Worm (Caenorhabditis elegans): ENCODE results near the gene K07C11.8.

K07C11.8 gene

DNA sequence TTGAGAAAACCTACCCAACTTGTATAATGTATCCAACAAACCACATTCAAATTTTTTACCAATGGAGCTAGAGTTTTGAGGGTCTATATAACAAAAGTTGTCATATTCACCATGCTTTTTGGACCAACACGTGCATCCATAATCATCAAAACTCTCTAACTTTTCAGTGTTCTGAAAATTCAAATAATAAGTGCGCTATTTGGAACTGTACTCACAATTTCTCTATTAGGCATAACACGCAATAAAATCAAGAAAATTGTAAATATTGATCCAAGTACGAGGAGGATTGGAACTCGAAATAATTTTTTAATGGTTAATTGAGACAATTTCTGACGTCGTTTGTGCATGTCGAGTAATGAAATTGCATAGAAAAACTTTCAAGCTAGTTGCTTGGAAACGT is 22.2 kb upstream of the K07C11.8 start, which contains the start of gene C16D9.3:
C16D9.3 (minus strand) TSS at position 101 of the 400 bp plus-strand sequence.
- no peak for TF ChIP-seq ceh-13 (GFP tag; optimal IDR thresholded peaks at IDR 0.05)
- TF ChIP-seq ceh-36 (tag; optimal IDR thresholded peaks at IDR 0.05) = no peak
- no peak for TF ChIP-seq hmbx-1 (tag; optimal IDR thresholded peaks at IDR 0.05)
- TF ChIP-seq hmg-4 (GFP tag; optimal IDR thresholded peaks at IDR 0.05) = no peak
- TF ChIP-seq ama-1 (optimal IDR thresholded peaks at IDR 0.05) = no peak
- no peak for TF ChIP-seq B0310.2 (tag; optimal IDR thresholded peaks at IDR 0.05)
- no peak for TF ChIP-seq hnd-1 (tag; optimal IDR thresholded peaks at IDR 0.05)
- no peak for TF ChIP-seq ets-7 (tag; optimal IDR thresholded peaks at IDR 0.05)
- TF ChIP-seq tbx-37 (GFP tag; conservative IDR thresholded peaks at IDR 0.05) = no peak
- TF ChIP-seq flt-1 (GFP tag; IDR thresholded peaks at IDR 0.05) = no peak
- no peak for TF ChIP-seq tra-4 (tag; optimal IDR thresholded peaks at IDR 0.05)
- no peak for TF ChIP-seq tbx-11 (GFP tag; IDR thresholded peaks at IDR 0.05)
- TF ChIP-seq pes-1 (GFP tag; IDR thresholded peaks at IDR 0.05) = no peak
- TF ChIP-seq scrt-1 (GFP tag; IDR thresholded peaks at IDR 0.05) = no peak
- no peak for TF ChIP-seq aly-1 (tag; optimal IDR thresholded peaks at IDR 0.05)

DNA sequence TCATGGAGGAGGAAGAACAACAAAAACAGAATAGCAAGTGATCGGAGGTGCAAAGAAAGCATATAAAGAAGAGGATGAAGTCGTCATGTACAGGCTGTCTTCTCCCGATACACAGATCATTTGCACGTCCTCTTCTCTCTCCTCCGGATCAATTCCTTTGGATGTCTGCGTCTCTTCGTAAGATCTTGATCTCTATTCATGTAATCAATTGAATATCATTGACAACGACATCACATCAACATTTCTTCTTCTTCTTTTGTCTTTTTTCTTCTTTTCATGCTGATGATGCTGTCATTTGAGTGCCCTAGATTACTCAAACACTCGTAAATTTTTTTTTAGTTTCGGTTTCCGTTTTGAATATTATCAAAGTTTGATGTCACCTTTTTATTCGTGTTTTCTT is 20.6 kb upstream of the K07C11.8 start, which contains the start of gene rol-3:
rol-3 (minus strand) TSS at position 120 of the 400 bp plus-strand sequence.
- no peak for TF ChIP-seq ama-1 (optimal IDR thresholded peaks at IDR 0.05)
- no peak for TF ChIP-seq B0310.2 (tag; optimal IDR thresholded peaks at IDR 0.05)
- TF ChIP-seq sea-1 (GFP tag; conservative IDR thresholded peaks at IDR 0.05) = no peak
- no peak for TF ChIP-seq tra-4 (tag; optimal IDR thresholded peaks at IDR 0.05)
- TF ChIP-seq flt-1 (GFP tag; IDR thresholded peaks at IDR 0.05) = no peak
- TF ChIP-seq ceh-13 (GFP tag; optimal IDR thresholded peaks at IDR 0.05) = no peak
- no peak for TF ChIP-seq tbx-11 (GFP tag; IDR thresholded peaks at IDR 0.05)
- TF ChIP-seq hmg-4 (GFP tag; optimal IDR thresholded peaks at IDR 0.05) = no peak
- no peak for TF ChIP-seq pes-1 (GFP tag; IDR thresholded peaks at IDR 0.05)
- no peak for TF ChIP-seq F13C5.2 (tag; optimal IDR thresholded peaks at IDR 0.05)
- no peak for TF ChIP-seq tbx-37 (GFP tag; conservative IDR thresholded peaks at IDR 0.05)
- no peak for TF ChIP-seq ets-7 (tag; optimal IDR thresholded peaks at IDR 0.05)
- TF ChIP-seq hmbx-1 (tag; optimal IDR thresholded peaks at IDR 0.05) = no peak

DNA sequence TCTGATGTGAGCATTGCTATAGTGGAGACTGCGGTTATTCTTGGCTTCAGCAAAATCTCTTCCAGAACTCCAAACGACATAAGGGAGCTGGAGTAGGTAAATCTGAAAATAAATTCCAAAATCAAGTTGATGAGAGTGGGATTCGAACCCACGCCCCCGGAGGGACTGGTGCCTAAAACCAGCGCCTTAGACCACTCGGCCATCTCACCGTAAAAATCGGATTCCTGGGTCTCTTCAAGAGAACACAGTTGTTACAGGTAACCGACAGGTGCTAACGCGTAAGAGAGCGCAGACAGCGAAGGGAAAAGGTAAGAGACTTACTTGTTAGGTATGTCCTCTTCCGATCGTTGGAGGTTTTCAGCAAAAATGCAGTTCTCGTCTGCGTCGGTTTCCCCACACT is 17.6 kb upstream of the K07C11.8 start:
- TF ChIP-seq flt-1 (GFP tag; IDR thresholded peaks at IDR 0.05) (no peak), scrt-1 (GFP tag; IDR thresholded peaks at IDR 0.05) (peak; percentile 63; the same call in 1 of the 2 replicates), hmg-4 (GFP tag; optimal IDR thresholded peaks at IDR 0.05) (no peak), pes-1 (GFP tag; IDR thresholded peaks at IDR 0.05) (no peak), F13C5.2 (tag; optimal IDR thresholded peaks at IDR 0.05) (no peak), hmbx-1 (tag; optimal IDR thresholded peaks at IDR 0.05) (no peak), ceh-36 (tag; optimal IDR thresholded peaks at IDR 0.05) (no peak), B0310.2 (tag; optimal IDR thresholded peaks at IDR 0.05) (no peak), hnd-1 (tag; optimal IDR thresholded peaks at IDR 0.05) (peak; percentile 3), ets-7 (tag; optimal IDR thresholded peaks at IDR 0.05) (no peak), sea-1 (GFP tag; conservative IDR thresholded peaks at IDR 0.05) (peak; percentile 68; the same call in 1 of the 2 replicates), ceh-13 (GFP tag; optimal IDR thresholded peaks at IDR 0.05) (peak; percentile 22), tbx-11 (GFP tag; IDR thresholded peaks at IDR 0.05) (0 out of 2 replicates have a peak, but pooled peaks have one; percentile 48), aly-1 (tag; optimal IDR thresholded peaks at IDR 0.05) (peak; percentile 30), tra-4 (tag; optimal IDR thresholded peaks at IDR 0.05) (peak; percentile 27), tbx-37 (GFP tag; conservative IDR thresholded peaks at IDR 0.05) (no peak), ama-1 (optimal IDR thresholded peaks at IDR 0.05) (no peak)

DNA sequence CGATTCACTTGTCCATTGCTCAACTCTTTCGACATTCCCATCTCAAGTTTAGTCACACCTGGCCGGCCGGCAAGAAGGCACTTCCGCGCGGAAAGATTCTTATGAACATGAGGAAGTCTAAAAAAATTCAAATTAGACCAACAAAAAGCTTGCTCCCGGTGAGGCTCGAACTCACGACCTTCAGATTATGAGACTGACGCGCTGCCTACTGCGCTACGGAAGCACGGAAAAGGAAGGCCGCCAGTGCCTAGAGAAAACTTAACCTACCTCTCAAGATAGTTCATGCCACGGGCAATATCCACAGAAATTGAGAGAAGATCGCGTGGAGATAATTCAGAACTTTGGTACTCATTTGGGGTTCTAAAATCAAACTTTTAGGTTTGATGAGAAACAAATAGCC is 12.4 kb upstream of the K07C11.8 start:
- TF ChIP-seq flt-1 (GFP tag; IDR thresholded peaks at IDR 0.05) (0 out of 2 replicates have a peak, but pooled peaks have one; percentile 44), tbx-37 (GFP tag; conservative IDR thresholded peaks at IDR 0.05) (0 out of 2 replicates have a peak, but pooled peaks have one; percentile 22), scrt-1 (GFP tag; IDR thresholded peaks at IDR 0.05) (peak; percentile 60; the same call in 1 of the 2 replicates), sea-1 (GFP tag; conservative IDR thresholded peaks at IDR 0.05) (no peak), aly-1 (tag; optimal IDR thresholded peaks at IDR 0.05) (no peak), pes-1 (GFP tag; IDR thresholded peaks at IDR 0.05) (no peak), ets-7 (tag; optimal IDR thresholded peaks at IDR 0.05) (no peak), ceh-13 (GFP tag; optimal IDR thresholded peaks at IDR 0.05) (no peak), hmg-4 (GFP tag; optimal IDR thresholded peaks at IDR 0.05) (peak; percentile 19)

DNA sequence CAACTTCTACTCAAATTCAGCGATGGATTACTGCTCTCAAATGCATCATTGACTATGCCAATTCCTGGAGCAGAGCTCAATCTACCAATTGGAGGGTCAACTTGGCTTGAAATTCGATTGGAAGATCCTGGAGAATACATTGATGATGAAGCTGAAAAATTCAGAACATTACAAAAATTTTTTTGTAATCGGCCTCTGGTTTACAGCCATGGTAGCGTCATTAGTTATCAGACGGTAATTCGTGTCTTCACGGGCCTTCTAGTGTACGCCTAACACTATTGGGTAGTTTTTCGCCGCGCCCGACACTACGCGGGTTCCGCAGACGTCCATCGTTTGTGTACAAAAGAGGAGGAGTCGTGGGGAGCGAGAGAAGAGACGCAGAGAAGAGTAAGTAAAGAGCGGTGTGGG is 11.0 kb upstream of the K07C11.8 start:
- TF ChIP-seq ceh-13 (GFP tag; optimal IDR thresholded peaks at IDR 0.05) (no peak), B0310.2 (tag; optimal IDR thresholded peaks at IDR 0.05) (no peak), hmg-4 (GFP tag; optimal IDR thresholded peaks at IDR 0.05) (peak; percentile 23), aly-1 (tag; optimal IDR thresholded peaks at IDR 0.05) (peak; percentile 8), ama-1 (optimal IDR thresholded peaks at IDR 0.05) (peak; percentile 73), hmbx-1 (tag; optimal IDR thresholded peaks at IDR 0.05) (no peak), pes-1 (GFP tag; IDR thresholded peaks at IDR 0.05) (no peak), tbx-37 (GFP tag; conservative IDR thresholded peaks at IDR 0.05) (no peak), ceh-36 (tag; optimal IDR thresholded peaks at IDR 0.05) (no peak), tra-4 (tag; optimal IDR thresholded peaks at IDR 0.05) (no peak), scrt-1 (GFP tag; IDR thresholded peaks at IDR 0.05) (no peak), F13C5.2 (tag; optimal IDR thresholded peaks at IDR 0.05) (peak; percentile 57), ets-7 (tag; optimal IDR thresholded peaks at IDR 0.05) (no peak), tbx-11 (GFP tag; IDR thresholded peaks at IDR 0.05) (peak; percentile 30; the same call in 1 of the 2 replicates), flt-1 (GFP tag; IDR thresholded peaks at IDR 0.05) (no peak), sea-1 (GFP tag; conservative IDR thresholded peaks at IDR 0.05) (no peak), hnd-1 (tag; optimal IDR thresholded peaks at IDR 0.05) (no peak)

DNA sequence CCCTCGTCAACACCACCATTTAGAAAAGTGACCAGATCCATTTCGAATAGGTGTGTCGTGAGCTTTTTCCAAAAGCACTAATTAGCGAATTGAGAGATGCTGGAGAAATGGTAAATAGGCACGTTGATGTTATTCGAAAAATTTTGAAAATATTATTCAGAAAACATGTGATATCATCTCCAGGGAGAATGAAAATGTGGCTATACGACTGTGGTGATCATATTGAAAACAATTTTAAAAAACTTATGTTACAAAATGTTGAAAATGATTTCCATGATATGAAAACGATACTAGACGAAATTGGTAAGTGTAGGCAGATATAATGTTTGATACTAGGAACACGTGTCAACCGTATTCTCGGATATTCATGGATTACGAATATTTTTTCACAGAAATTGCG is 9.1 kb upstream of the K07C11.8 start, which contains the start of gene K07C11.10:
K07C11.10 (minus strand) TSS at position 101 of the 400 bp plus-strand sequence.
- TF ChIP-seq ama-1 (optimal IDR thresholded peaks at IDR 0.05) = no peak
- no peak for TF ChIP-seq B0310.2 (tag; optimal IDR thresholded peaks at IDR 0.05)
- no peak for TF ChIP-seq hnd-1 (tag; optimal IDR thresholded peaks at IDR 0.05)
- no peak for TF ChIP-seq ceh-13 (GFP tag; optimal IDR thresholded peaks at IDR 0.05)
- TF ChIP-seq tbx-11 (GFP tag; IDR thresholded peaks at IDR 0.05) = no peak
- TF ChIP-seq pes-1 (GFP tag; IDR thresholded peaks at IDR 0.05) = no peak
- no peak for TF ChIP-seq tbx-37 (GFP tag; conservative IDR thresholded peaks at IDR 0.05)
- no peak for TF ChIP-seq hmbx-1 (tag; optimal IDR thresholded peaks at IDR 0.05)

DNA sequence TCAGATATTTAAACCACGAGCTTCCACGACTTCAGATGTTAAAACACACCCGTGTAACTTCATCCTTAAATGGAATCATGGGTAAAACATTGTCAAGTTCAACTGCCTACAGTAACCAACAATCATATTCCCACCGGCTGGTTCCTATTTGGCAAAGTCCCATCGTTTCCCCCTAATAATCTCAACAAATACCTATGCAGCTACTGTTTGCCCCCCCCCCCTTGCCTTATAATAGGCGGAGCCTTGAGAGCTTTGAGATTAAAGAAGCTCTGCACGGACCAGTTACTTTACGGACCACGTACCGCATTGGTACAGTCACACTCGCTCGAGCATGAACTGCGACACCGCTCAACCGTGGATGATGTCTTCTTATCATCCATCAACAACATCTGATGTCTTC is 7.0 kb upstream of the K07C11.8 start, which contains the start of gene pax-1:
pax-1 (plus strand) TSS at position 301 of the 400 bp plus-strand sequence.
- no peak for TF ChIP-seq ceh-13 (GFP tag; optimal IDR thresholded peaks at IDR 0.05)
- no peak for TF ChIP-seq tbx-11 (GFP tag; IDR thresholded peaks at IDR 0.05)
- TF ChIP-seq hmg-4 (GFP tag; optimal IDR thresholded peaks at IDR 0.05) = no peak
- TF ChIP-seq ama-1 (optimal IDR thresholded peaks at IDR 0.05) = no peak
- no peak for TF ChIP-seq flt-1 (GFP tag; IDR thresholded peaks at IDR 0.05)
- no peak for TF ChIP-seq ceh-36 (tag; optimal IDR thresholded peaks at IDR 0.05)

All from whole organism, early embryonic.